Fruit fly (Drosophila melanogaster): ENCODE data around the gene CG1792.

CG1792 gene

dm6 chr3R:31580586-31580994 lies 35.5 kb upstream of the CG1792 start, which contains the start of the genes pygo and rod (continued):
- TF ChIP-seq Dp (GFP tag; optimal IDR thresholded peaks at IDR 0.05) (peak; percentile 78), CG12219 (GFP tag; optimal IDR thresholded peaks at IDR 0.05) (no peak), peb (GFP tag; IDR thresholded peaks at IDR 0.05) (no peak), Elba2 (GFP tag; optimal IDR thresholded peaks at IDR 0.05) (peak; percentile 54), Chrac-16 (GFP tag; optimal IDR thresholded peaks at IDR 0.05) (no peak), eve (GFP tag; optimal IDR thresholded peaks at IDR 0.05) (no peak), CG13123 (GFP tag; optimal IDR thresholded peaks at IDR 0.05) (no peak), CG6791 (GFP tag; IDR thresholded peaks at IDR 0.05; ENCODE audit: partially characterized antibody) (peak; percentile 63; the same call in 2 of the 3 replicates), BtbVII (GFP tag; optimal IDR thresholded peaks at IDR 0.05) (no peak), bigmax (GFP tag; optimal IDR thresholded peaks at IDR 0.05) (peak; percentile 46), Oaz (GFP tag; IDR thresholded peaks at IDR 0.05) (no peak), mld (GFP tag; IDR thresholded peaks at IDR 0.05; ENCODE audit: partially characterized antibody) (no peak), CG43689 (GFP tag; IDR thresholded peaks at IDR 0.05) (no peak), ab (GFP tag; optimal IDR thresholded peaks at IDR 0.05) (no peak), E2f2 (GFP tag; IDR thresholded peaks at IDR 0.05) (peak; percentile 88), da (GFP tag; optimal IDR thresholded peaks at IDR 0.05) (no peak), yki (optimal IDR thresholded peaks at IDR 0.05) (no peak), bsh (GFP tag; optimal IDR thresholded peaks at IDR 0.05) (no peak), Lhr (GFP tag; optimal IDR thresholded peaks at IDR 0.05) (peak; percentile 20), ato (GFP tag; IDR thresholded peaks at IDR 0.05; ENCODE audit: partially characterized antibody) (0 out of 2 replicates have a peak, but pooled peaks have one; percentile 39), tin (GFP tag; optimal IDR thresholded peaks at IDR 0.05) (no peak), Tbp (GFP tag; optimal IDR thresholded peaks at IDR 0.05) (no peak), wdn (GFP tag; IDR thresholded peaks at IDR 0.05) (no peak), CTCF (GFP tag; optimal IDR thresholded peaks at IDR 0.05) (peak; percentile 21), CG13775 (GFP tag; optimal IDR thresholded peaks at IDR 0.05) (peak; percentile 11), kah (GFP tag; optimal IDR thresholded peaks at IDR 0.05) (no peak), CG1647 (GFP tag; optimal IDR thresholded peaks at IDR 0.05) (no peak), Nf-YA (GFP tag; IDR thresholded peaks at IDR 0.05) (no peak), CG3838 (GFP tag; optimal IDR thresholded peaks at IDR 0.05) (no peak), D19B (GFP tag; optimal IDR thresholded peaks at IDR 0.05) (no peak), vfl (GFP tag; optimal IDR thresholded peaks at IDR 0.05) (no peak), tll (GFP tag; optimal IDR thresholded peaks at IDR 0.05) (no peak), Dref (GFP tag; IDR thresholded peaks at IDR 0.05) (peak; percentile 68), ftz-f1 (GFP tag; optimal IDR thresholded peaks at IDR 0.05) (peak; percentile 97), Sin3A (optimal IDR thresholded peaks at IDR 0.05) (peak; percentile 93), CG6272 (GFP tag; IDR thresholded peaks at IDR 0.05) (no peak), exex (tag; optimal IDR thresholded peaks at IDR 0.05) (no peak), CG34224 (GFP tag; IDR thresholded peaks at IDR 0.05; ENCODE audit: partially characterized antibody) (peak; percentile 70), Hr51 (GFP tag; optimal IDR thresholded peaks at IDR 0.05) (peak in 1 of 2 experiments; percentile 5), CG15269 (tag; optimal IDR thresholded peaks at IDR 0.05) (no peak), CG14441 (GFP tag; IDR thresholded peaks at IDR 0.05) (no peak), pzg (GFP tag; optimal IDR thresholded peaks at IDR 0.05) (peak; percentile 86), CG13296 (GFP tag; optimal IDR thresholded peaks at IDR 0.05) (no peak), MESR4 (GFP tag; optimal IDR thresholded peaks at IDR 0.05) (peak; percentile 69), CG11247 (GFP tag; IDR thresholded peaks at IDR 0.05) (no peak), CG14667 (GFP tag; IDR thresholded peaks at IDR 0.05) (no peak), hth (optimal IDR thresholded peaks at IDR 0.05) (no peak), gfzf (GFP tag; optimal IDR thresholded peaks at IDR 0.05) (peak; percentile 90), sc (optimal IDR thresholded peaks at IDR 0.05) (no peak), sc (GFP tag; optimal IDR thresholded peaks at IDR 0.05) (no peak), D (optimal IDR thresholded peaks at IDR 0.05) (no peak), D (GFP tag; optimal IDR thresholded peaks at IDR 0.05) (no peak), CkIIα-i1 (GFP tag; IDR thresholded peaks at IDR 0.05) (no peak), Hr39 (optimal IDR thresholded peaks at IDR 0.05) (no peak)

Data from whole organism, embryonic.